Worm (Caenorhabditis elegans) whole organism, L4 larva: ENCODE results near the gene cyn-12.

Experiments
- F44E2.7 ChIP-seq: fragments of 200-800 bp; sonication (Bioruptor generic); IDR thresholded peaks from 2 replicates; pipeline ENCODE4 v2.1.2; 2022; ENCODE audit warnings: missing genetic modification characterization, missing compliant biosample characterization
- F49E8.2 ChIP-seq: sonication (generic microtip); optimal IDR thresholded peaks from 2 replicates; lab custom pipeline; 2016; ENCODE audit warnings: missing compliant biosample characterization, mild to moderate bottlenecking, missing genetic modification characterization, borderline replicate concordance
- T20F7.1 ChIP-seq: fragments of 200-800 bp; sonication (Bioruptor generic); optimal IDR thresholded peaks from 2 replicates; lab custom pipeline; 2018; ENCODE audit warnings: mild to moderate bottlenecking, missing genetic modification characterization, missing compliant biosample characterization
- T26A8.4 ChIP-seq: fragments of 200-800 bp; sonication (Bioruptor generic); IDR thresholded peaks from 2 replicates; pipeline ENCODE4 v1.3.6; 2022; ENCODE audit warnings: missing genetic modification characterization, missing compliant biosample characterization
- ZK337.2 ChIP-seq: fragments of 200-800 bp; sonication (Bioruptor generic); IDR thresholded peaks from 2 replicates; pipeline ENCODE4 v1.3.6; 2022; ENCODE audit warnings: missing genetic modification reagents, missing genetic modification characterization, missing compliant biosample characterization
- ZK546.5 ChIP-seq, 2 experiments: sonication (generic microtip); optimal IDR thresholded peaks; 2 replicates each; lab custom pipeline; 2017; ENCODE audit warnings: missing biosample characterization in 2 of 2, missing genetic modification characterization in 2 of 2
- aly-2 ChIP-seq: sonication (generic microtip); optimal IDR thresholded peaks from 2 replicates; lab custom pipeline; 2018; ENCODE audit warnings: missing biosample characterization, missing genetic modification characterization
- ces-1 ChIP-seq: fragments of 150-350 bp; sonication (generic microtip); optimal IDR thresholded peaks from 4 replicates; lab custom pipeline; 2014; ENCODE audit warnings: missing biosample characterization, missing genetic modification reagents, missing genetic modification characterization
- ctbp-1 ChIP-seq: fragments of 200-800 bp; sonication (Bioruptor generic); IDR thresholded peaks from 2 replicates; pipeline ENCODE4 v1.3.6; 2022; ENCODE audit warnings: missing genetic modification reagents, missing genetic modification characterization, missing compliant biosample characterization
- daf-16 ChIP-seq, 3 experiments: sonication (generic microtip); optimal IDR thresholded peaks; 2 replicates each; lab custom pipeline; 2016 to 2017; ENCODE audit warnings: missing genetic modification characterization in 3 of 3, missing genetic modification reagents in 3 of 3, mild to moderate bottlenecking in 2 of 3, missing compliant biosample characterization in 2 of 3, missing biosample characterization in 1 of 3, moderate library complexity in 1 of 3
- daf-19 ChIP-seq: fragments of 200-800 bp; sonication (Bioruptor generic); conservative IDR thresholded peaks from 2 replicates; pipeline ENCODE4 v1.3.6; 2022; ENCODE audit warnings: missing genetic modification characterization, missing compliant biosample characterization
- dmd-9 ChIP-seq: fragments of 200-800 bp; sonication (Bioruptor generic); IDR thresholded peaks from 2 replicates; pipeline ENCODE4 v1.3.6; 2022; ENCODE audit warnings: missing genetic modification reagents, missing genetic modification characterization, missing compliant biosample characterization
- dpl-1 ChIP-seq: fragments of 150-350 bp; optimal IDR thresholded peaks from 2 replicates; lab custom pipeline; 2014; ENCODE audit warnings: missing biosample characterization, missing genetic modification reagents, missing genetic modification characterization
- egl-43 ChIP-seq: fragments of 200-800 bp; sonication (Bioruptor generic); IDR thresholded peaks from 2 replicates; pipeline ENCODE4 v1.3.6; 2022; ENCODE audit warnings: missing genetic modification reagents, missing genetic modification characterization, missing compliant biosample characterization
- fos-1 ChIP-seq: fragments of 150-350 bp; optimal IDR thresholded peaks from 2 replicates; lab custom pipeline; 2014; ENCODE audit warnings: missing biosample characterization, missing genetic modification characterization
- gei-8 ChIP-seq: fragments of 200-800 bp; sonication (Bioruptor generic); optimal IDR thresholded peaks from 2 replicates; lab custom pipeline; 2018; ENCODE audit warnings: mild to moderate bottlenecking, missing genetic modification characterization, missing compliant biosample characterization
- hlh-30 ChIP-seq: sonication (generic microtip); optimal IDR thresholded peaks from 2 replicates; lab custom pipeline; 2017; ENCODE audit warnings: antibody characterized with exemption, mild to moderate bottlenecking, missing genetic modification characterization, missing compliant biosample characterization; ENCODE audit not compliant: insufficient read depth
- hmg-1.1 ChIP-seq: fragments of 200-800 bp; sonication (Bioruptor generic); IDR thresholded peaks from 2 replicates; pipeline ENCODE4 v1.3.6; 2022; ENCODE audit warnings: missing genetic modification reagents, missing genetic modification characterization, missing compliant biosample characterization
- lim-7 ChIP-seq: fragments of 200-800 bp; sonication (Bioruptor generic); IDR thresholded peaks from 2 replicates; pipeline ENCODE4 v1.3.6; 2022; ENCODE audit warnings: missing genetic modification characterization, missing compliant biosample characterization
- lin-29 ChIP-seq: fragments of 200-800 bp; sonication (Bioruptor generic); IDR thresholded peaks from 2 replicates; pipeline ENCODE4 v1.3.6; 2022; ENCODE audit warnings: missing genetic modification reagents, missing genetic modification characterization, missing compliant biosample characterization
- lin-39 ChIP-seq: fragments of 150-350 bp; optimal IDR thresholded peaks from 2 replicates; lab custom pipeline; 2014; ENCODE audit warnings: missing biosample characterization, missing genetic modification reagents, missing genetic modification characterization
- lsy-2 ChIP-seq, 2 experiments: fragments of 150-350 bp in 1 of 2; sonication (generic microtip) in 1 of 2; optimal IDR thresholded peaks; 2 replicates each; lab custom pipeline; 2014 to 2017; ENCODE audit warnings: missing biosample characterization in 2 of 2, missing genetic modification characterization in 2 of 2
- mdl-1 ChIP-seq, 2 experiments: fragments of 150-350 bp in 1 of 2; sonication (generic microtip) in 1 of 2; optimal IDR thresholded peaks; 2 replicates each; lab custom pipeline; 2014 to 2017; ENCODE audit warnings: missing biosample characterization in 2 of 2, missing genetic modification characterization in 2 of 2
- mep-1 ChIP-seq: fragments of 150-350 bp; sonication (generic microtip); optimal IDR thresholded peaks from 3 replicates; lab custom pipeline; 2014; ENCODE audit warnings: missing biosample characterization, missing genetic modification characterization
- mxl-2 ChIP-seq: fragments of 200-800 bp; sonication (Bioruptor generic); conservative IDR thresholded peaks from 2 replicates; pipeline ENCODE4 v1.3.6; 2022; ENCODE audit warnings: missing genetic modification reagents, missing genetic modification characterization, missing compliant biosample characterization
- mxl-3 ChIP-seq: fragments of 200-800 bp; sonication (Bioruptor generic); optimal IDR thresholded peaks from 2 replicates; lab custom pipeline; 2018; ENCODE audit warnings: mild to moderate bottlenecking, missing genetic modification characterization, missing compliant biosample characterization
- nhr-10 ChIP-seq: fragments of 150-350 bp; optimal IDR thresholded peaks from 2 replicates; lab custom pipeline; 2014; ENCODE audit warnings: missing biosample characterization, missing genetic modification characterization
- nhr-11 ChIP-seq: fragments of 150-350 bp; optimal IDR thresholded peaks from 2 replicates; lab custom pipeline; 2014; ENCODE audit warnings: missing biosample characterization, missing genetic modification characterization
- nhr-111 ChIP-seq: fragments of 200-800 bp; sonication (Bioruptor generic); optimal IDR thresholded peaks from 2 replicates; lab custom pipeline; 2018; ENCODE audit warnings: mild to moderate bottlenecking, missing genetic modification characterization, missing compliant biosample characterization
- nhr-237 ChIP-seq: sonication (generic microtip); optimal IDR thresholded peaks from 2 replicates; lab custom pipeline; 2017; ENCODE audit warnings: missing biosample characterization, missing genetic modification characterization
- nhr-42 ChIP-seq: fragments of 200-800 bp; sonication (Bioruptor generic); IDR thresholded peaks from 2 replicates; pipeline ENCODE4 v1.3.6; 2022; ENCODE audit warnings: missing genetic modification characterization, missing compliant biosample characterization
- pha-4 ChIP-seq, 2 experiments: fragments of 150-350 bp in 1 of 2; fragments of 200-800 bp in 1 of 2; sonication (Bioruptor generic) in 1 of 2; IDR thresholded peaks in 1 of 2; optimal IDR thresholded peaks in 1 of 2; 2 replicates each; pipeline versions ENCODE4 v1.3.6 to Lab custom; 2014 to 2022; ENCODE audit warnings: missing genetic modification characterization in 2 of 2, missing genetic modification reagents in 2 of 2, missing biosample characterization in 1 of 2, missing compliant biosample characterization in 1 of 2
- php-3 ChIP-seq: fragments of 200-800 bp; sonication (Bioruptor generic); IDR thresholded peaks from 2 replicates; pipeline ENCODE4 v1.3.6; 2022; ENCODE audit warnings: missing genetic modification reagents, missing genetic modification characterization, missing compliant biosample characterization
- pqm-1 ChIP-seq: sonication (generic microtip); optimal IDR thresholded peaks from 2 replicates; lab custom pipeline; 2017; ENCODE audit warnings: missing biosample characterization, missing genetic modification characterization
- set-16 ChIP-seq: fragments of 200-800 bp; sonication (Bioruptor generic); IDR thresholded peaks from 2 replicates; pipeline ENCODE4 v1.3.6; 2022; ENCODE audit warnings: missing genetic modification reagents, missing genetic modification characterization, missing compliant biosample characterization
- snpc-1.2 ChIP-seq: fragments of 200-800 bp; sonication (Bioruptor generic); IDR thresholded peaks from 2 replicates; pipeline ENCODE4 v1.3.6; 2022; ENCODE audit warnings: missing genetic modification reagents, missing genetic modification characterization, missing compliant biosample characterization
- unc-130 ChIP-seq: sonication (generic microtip); optimal IDR thresholded peaks from 2 replicates; lab custom pipeline; 2016; ENCODE audit warnings: missing genetic modification reagents, missing genetic modification characterization, missing compliant biosample characterization
- unc-62 ChIP-seq, 3 experiments: fragments of 150-350 bp in 1 of 3; sonication (generic microtip); optimal IDR thresholded peaks in 2 of 3; peaks in 1 of 3; 1 replicate in 1 of 3; 2 replicates in 2 of 3; lab custom pipeline; 2014 to 2017; ENCODE audit warnings: missing biosample characterization in 3 of 3, missing genetic modification characterization in 3 of 3, missing genetic modification reagents in 3 of 3, missing genotype in 1 of 3
- zfp-2 ChIP-seq: sonication (generic microtip); optimal IDR thresholded peaks from 2 replicates; lab custom pipeline; 2016; ENCODE audit warnings: mild to moderate bottlenecking, missing genetic modification characterization, missing compliant biosample characterization
- zip-2 ChIP-seq: fragments of 150-350 bp; optimal IDR thresholded peaks from 2 replicates; lab custom pipeline; 2014; ENCODE audit warnings: missing biosample characterization, missing genetic modification characterization

cyn-12 gene

ce11 chrIV:7166553-7166952 is 33.5 kb upstream of the cyn-12 start, which contains the start of gene C42D4.18:
Gene C42D4.18, plus strand, starts transcription at chrIV:7166783.
- TF ChIP-seq mep-1 (tag; lab: Kevin White, UChicago) (no peak), daf-19 (GFP tag; lab: Robert Waterston, UW) (no peak), fos-1 (tag; lab: Kevin White, UChicago) (no peak), ces-1 (GFP tag; lab: Kevin White, UChicago) (no peak), zfp-2 (tag; lab: Kevin White, UChicago) (no peak), nhr-237 (tag; lab: Kevin White, UChicago) (no peak), ZK337.2 (GFP tag; lab: Robert Waterston, UW) (no peak), mdl-1 (tag; optimal IDR thresholded peaks at IDR 0.05; lab: Kevin White, UChicago) (peak in 1 of 2 experiments; percentile 65), nhr-42 (GFP tag; lab: Robert Waterston, UW) (no peak), egl-43 (GFP tag; lab: Robert Waterston, UW) (no peak), set-16 (GFP tag; lab: Robert Waterston, UW) (no peak), T20F7.1 (GFP tag; lab: Kevin White, UChicago) (no peak), lim-7 (GFP tag; lab: Robert Waterston, UW) (no peak), F49E8.2 (tag; lab: Kevin White, UChicago) (no peak), mxl-3 (GFP tag; lab: Kevin White, UChicago) (peak; percentile 5), hlh-30 (tag; lab: Kevin White, UChicago) (peak; percentile 86), dmd-9 (GFP tag; lab: Robert Waterston, UW) (no peak), T26A8.4 (GFP tag; lab: Robert Waterston, UW) (no peak), mxl-2 (GFP tag; lab: Robert Waterston, UW) (peak; percentile 29; the same call in 1 of the 2 replicates), nhr-10 (no peak), daf-16 (GFP tag; optimal IDR thresholded peaks at IDR 0.05; lab: Kevin White, UChicago) (no peak), daf-16 (tag; optimal IDR thresholded peaks at IDR 0.05; lab: Kevin White, UChicago) (no peak), php-3 (no peak), hmg-1.1 (peak; percentile 28; the same call in 1 of the 2 replicates), lsy-2 (tag; optimal IDR thresholded peaks at IDR 0.05; lab: Kevin White, UChicago) (peak in 1 of 2 experiments; percentile 39), ZK546.5 (tag; optimal IDR thresholded peaks at IDR 0.05; lab: Kevin White, UChicago) (no peak), unc-130 (GFP tag; lab: Kevin White, UChicago) (no peak)

ce11 chrIV:7165723-7166122 is 32.7 kb upstream of the cyn-12 start, which contains the start of gene rpc-1:
Gene rpc-1, minus strand, starts transcription at chrIV:7165748.
- peak; percentile 86 for TF ChIP-seq zip-2 (tag; lab: Kevin White, UChicago)
- TF ChIP-seq daf-16 (GFP tag; optimal IDR thresholded peaks at IDR 0.05; lab: Kevin White, UChicago): no peak
- no peak for TF ChIP-seq daf-16 (tag; optimal IDR thresholded peaks at IDR 0.05; lab: Kevin White, UChicago)
- peak; percentile 69 for TF ChIP-seq dpl-1 (GFP tag; lab: Kevin White, UChicago)
- no peak for TF ChIP-seq gei-8 (GFP tag; lab: Kevin White, UChicago)
- no peak for TF ChIP-seq lin-29 (GFP tag; lab: Robert Waterston, UW)
- peak; percentile 95 for TF ChIP-seq T20F7.1 (GFP tag; lab: Kevin White, UChicago)
- TF ChIP-seq hlh-30 (tag; lab: Kevin White, UChicago): peak; percentile 29
- TF ChIP-seq, all 104 proteins: peak for 4

- TF ChIP-seq snpc-1.2 (GFP tag; lab: Robert Waterston, UW) (no peak), aly-2 (tag; lab: Kevin White, UChicago) (no peak), lin-39 (tag; lab: Kevin White, UChicago) (no peak), ctbp-1 (GFP tag; lab: Robert Waterston, UW) (no peak), F44E2.7 (GFP tag; lab: Robert Waterston, UW) (no peak), nhr-111 (GFP tag; lab: Kevin White, UChicago) (no peak), pqm-1 (tag; lab: Kevin White, UChicago) (no peak), pha-4 (GFP tag; IDR thresholded peaks at IDR 0.05; lab: Robert Waterston, UW) (no peak), pha-4 (tag; optimal IDR thresholded peaks at IDR 0.05; lab: Kevin White, UChicago) (no peak), nhr-11 (tag; lab: Kevin White, UChicago) (no peak), unc-62 (GFP tag; optimal IDR thresholded peaks at IDR 0.05 in 1 of 2; lab: Kevin White, UChicago) (no peak), unc-62 (tag; optimal IDR thresholded peaks at IDR 0.05; lab: Kevin White, UChicago) (no peak)
Observed at ce11 chrIV:7159586-7159985, 26.6 kb upstream of the cyn-12 start.
